Fruit fly (Drosophila melanogaster): ENCODE data around the gene CG46281.
A peak's percentile ranks its signal among the peaks of the same experiment; 100 is the strongest.

CG46281 gene

dm6 chr3R:13063746-13064592 lies 33.9 kb upstream of the CG46281 start (continued):
- TF ChIP-seq CG7556 (GFP tag; optimal IDR thresholded peaks at IDR 0.05), result no peak
- no peak for TF ChIP-seq NC2β (GFP tag; optimal IDR thresholded peaks at IDR 0.05)
- peak; percentile 48 for TF ChIP-seq nerfin-1 (tag; optimal IDR thresholded peaks at IDR 0.05)
- no peak for TF ChIP-seq h (optimal IDR thresholded peaks at IDR 0.05)
- peak; percentile 84 for TF ChIP-seq CG4360 (GFP tag; IDR thresholded peaks at IDR 0.05)
- no peak for TF ChIP-seq Lhr (GFP tag; optimal IDR thresholded peaks at IDR 0.05)
- peak; percentile 90 for TF ChIP-seq Ets65A (GFP tag)
- no peak for TF ChIP-seq pho (GFP tag; optimal IDR thresholded peaks at IDR 0.05)
- no peak for TF ChIP-seq CG7357 (GFP tag; IDR thresholded peaks at IDR 0.05)
- TF ChIP-seq Eip74EF (GFP tag; optimal IDR thresholded peaks at IDR 0.05), result peak in 1 of 2 experiments; percentile 86
- TF ChIP-seq CG42726 (GFP tag; IDR thresholded peaks at IDR 0.05; ENCODE audit: partially characterized antibody), result peak; percentile 53; the same call in 1 of the 2 replicates
- TF ChIP-seq CTCF (GFP tag; optimal IDR thresholded peaks at IDR 0.05), result no peak
- TF ChIP-seq CG30403 (GFP tag; optimal IDR thresholded peaks at IDR 0.05), result no peak
- no peak for TF ChIP-seq fu2 (GFP tag; optimal IDR thresholded peaks at IDR 0.05)
- TF ChIP-seq D19A (tag; optimal IDR thresholded peaks at IDR 0.05), result no peak
- TF ChIP-seq chinmo (GFP tag; IDR thresholded peaks at IDR 0.05; ENCODE audit: partially characterized antibody), result 0 out of 4 replicates have a peak, but pooled peaks have one; percentile 71
- no peak for TF ChIP-seq sens-2 (GFP tag; IDR thresholded peaks at IDR 0.05)
- TF ChIP-seq hkb (optimal IDR thresholded peaks at IDR 0.05), result no peak
- TF ChIP-seq hkb (GFP tag; IDR thresholded peaks at IDR 0.05), result no peak
- TF ChIP-seq Sry-δ (GFP tag; optimal IDR thresholded peaks at IDR 0.05), result peak; percentile 3
- peak; percentile 34; the same call in 1 of the 4 replicates for TF ChIP-seq Gug (GFP tag; IDR thresholded peaks at IDR 0.05)
- no peak for TF ChIP-seq CG9876 (GFP tag; optimal IDR thresholded peaks at IDR 0.05)
- TF ChIP-seq CG2875 (GFP tag; optimal IDR thresholded peaks at IDR 0.05), result no peak
- no peak for TF ChIP-seq Ptx1 (GFP tag; IDR thresholded peaks at IDR 0.05)
- no peak for TF ChIP-seq pnt (GFP tag; optimal IDR thresholded peaks at IDR 0.05)
- no peak for TF ChIP-seq CG17612 (GFP tag; IDR thresholded peaks at IDR 0.05)
- TF ChIP-seq CG12744 (GFP tag; optimal IDR thresholded peaks at IDR 0.05), result no peak
- no peak for TF ChIP-seq ATbp (GFP tag; optimal IDR thresholded peaks at IDR 0.05)
- no peak for TF ChIP-seq CG1529 (GFP tag; optimal IDR thresholded peaks at IDR 0.05)
- no peak for TF ChIP-seq dpn (GFP tag; optimal IDR thresholded peaks at IDR 0.05)
- no peak for TF ChIP-seq sima (GFP tag; optimal IDR thresholded peaks at IDR 0.05)
- no peak for TF ChIP-seq eve (GFP tag; optimal IDR thresholded peaks at IDR 0.05)
- peak in 1 of 2 experiments; percentile 63 for TF ChIP-seq Hr78 (GFP tag; optimal IDR thresholded peaks at IDR 0.05)
- TF ChIP-seq Fer3 (tag; optimal IDR thresholded peaks at IDR 0.05), result no peak
- TF ChIP-seq H2.0 (GFP tag; IDR thresholded peaks at IDR 0.05), result no peak
- no peak for TF ChIP-seq MTF-1 (GFP tag; optimal IDR thresholded peaks at IDR 0.05; ENCODE audit: borderline replicate concordance)
- TF ChIP-seq CG17328 (GFP tag; IDR thresholded peaks at IDR 0.05), result 0 out of 2 replicates have a peak, but pooled peaks have one; percentile 4
- no peak for TF ChIP-seq fd64A (GFP tag; optimal IDR thresholded peaks at IDR 0.05)
- TF ChIP-seq CG9932 (GFP tag; IDR thresholded peaks at IDR 0.05), result no peak
- TF ChIP-seq vvl (GFP tag; IDR thresholded peaks at IDR 0.05), result 0 out of 2 replicates have a peak, but pooled peaks have one; percentile 15
- TF ChIP-seq CG6175 (GFP tag; IDR thresholded peaks at IDR 0.05), result no peak
- TF ChIP-seq CG3838 (GFP tag; optimal IDR thresholded peaks at IDR 0.05), result no peak
- TF ChIP-seq cad (GFP tag; optimal IDR thresholded peaks at IDR 0.05), result no peak
- TF ChIP-seq CG32772 (GFP tag; IDR thresholded peaks at IDR 0.05), result no peak
- TF ChIP-seq caup (GFP tag; optimal IDR thresholded peaks at IDR 0.05; ENCODE audit: severe bottlenecking), result peak; percentile 12
- no peak for TF ChIP-seq CG11247 (GFP tag; IDR thresholded peaks at IDR 0.05)
- no peak for TF ChIP-seq fd3F (GFP tag; optimal IDR thresholded peaks at IDR 0.05)
- no peak for TF ChIP-seq usp (GFP tag; optimal IDR thresholded peaks at IDR 0.05)
- TF ChIP-seq CG32767 (GFP tag; IDR thresholded peaks at IDR 0.05), result no peak; the same call in 1 of the 2 replicates
- TF ChIP-seq CG3847 (GFP tag; IDR thresholded peaks at IDR 0.05), result no peak
- no peak for TF ChIP-seq Lpt (GFP tag; optimal IDR thresholded peaks at IDR 0.05)

Measured in whole organism, embryonic.